Worm (Caenorhabditis elegans): Measurements from ENCODE around the gene C50F4.12.

C50F4.12 gene

DNA sequence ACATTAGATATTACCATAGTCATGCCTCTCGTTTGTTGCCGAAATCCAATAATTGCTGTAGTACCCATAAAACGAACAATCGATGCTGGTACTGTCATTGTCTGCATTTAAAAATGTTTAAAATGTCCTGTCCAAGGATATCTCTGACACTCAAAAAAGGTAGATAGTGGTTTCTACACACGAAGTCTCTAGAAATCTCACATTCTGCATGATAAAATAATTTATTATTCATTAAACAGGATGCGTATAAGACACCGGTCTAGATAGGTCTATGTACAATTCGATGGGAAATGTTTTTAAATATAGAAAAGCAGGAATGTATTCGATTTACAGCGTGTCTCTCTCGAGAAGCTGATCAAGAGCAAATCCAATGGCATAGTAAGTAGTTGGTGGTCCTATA, at the start of gene C50F4.12:
Gene C50F4.12, minus strand, starts transcription at position 101 of the 400 bp plus-strand sequence.
- TF ChIP-seq C34B4.2 (tag; optimal IDR thresholded peaks at IDR 0.05), result no peak
- no peak for TF ChIP-seq sptf-1 (tag; optimal IDR thresholded peaks at IDR 0.05)
- TF ChIP-seq fkh-8 (tag; optimal IDR thresholded peaks at IDR 0.05), result no peak
- no peak for TF ChIP-seq hlh-17 (GFP tag; optimal IDR thresholded peaks at IDR 0.05; ENCODE audit: borderline replicate concordance)
- TF ChIP-seq zag-1 (tag; optimal IDR thresholded peaks at IDR 0.05), result no peak
- TF ChIP-seq pax-3 (tag; optimal IDR thresholded peaks at IDR 0.05), result no peak
- no peak for TF ChIP-seq unc-62 (GFP tag; optimal IDR thresholded peaks at IDR 0.05)
- no peak for TF ChIP-seq nhr-19 (GFP tag; conservative IDR thresholded peaks at IDR 0.05)
- no peak for TF ChIP-seq fkh-4 (tag; optimal IDR thresholded peaks at IDR 0.05; ENCODE audit: borderline replicate concordance)
- no peak for TF ChIP-seq skn-1 (tag; optimal IDR thresholded peaks at IDR 0.05)
- TF ChIP-seq jun-1 (tag; optimal IDR thresholded peaks at IDR 0.05), result no peak

DNA sequence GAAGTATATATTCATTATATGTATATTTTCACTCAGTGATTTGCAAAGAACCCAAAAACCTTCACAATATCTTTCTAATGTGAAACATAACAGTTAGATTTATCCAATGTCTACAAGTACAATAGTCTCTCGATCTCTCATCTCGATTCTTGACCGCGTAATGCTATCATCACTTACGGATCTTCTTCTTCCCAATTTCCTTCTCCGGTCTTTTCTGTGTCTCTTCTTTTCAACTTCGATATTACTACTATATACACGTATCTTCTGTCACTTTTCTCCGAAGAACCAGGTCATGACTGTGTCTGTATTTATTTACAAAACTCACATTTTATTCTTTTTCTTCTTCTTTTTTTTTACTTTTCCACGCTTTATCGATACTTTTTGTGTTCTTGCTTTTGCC, 49.0 kb upstream of the C50F4.12 start:
- peak; percentile 16 for TF ChIP-seq mep-1 (tag; optimal IDR thresholded peaks at IDR 0.05)
- no peak for TF ChIP-seq ceh-8 (GFP tag; optimal IDR thresholded peaks at IDR 0.05)
- no peak for TF ChIP-seq snpc-4 (tag; optimal IDR thresholded peaks at IDR 0.05)
- TF ChIP-seq lin-14 (GFP tag; optimal IDR thresholded peaks at IDR 0.05), result peak; percentile 57
- peak in 2 of 6 experiments; percentile 40 to 41 for TF ChIP-seq elt-3 (tag; optimal IDR thresholded peaks at IDR 0.05)
- peak; percentile 34 for TF ChIP-seq snu-23 (GFP tag; optimal IDR thresholded peaks at IDR 0.05)
- TF ChIP-seq nhr-71 (tag; optimal IDR thresholded peaks at IDR 0.05), result peak; percentile 5
- TF ChIP-seq sptf-1 (tag; optimal IDR thresholded peaks at IDR 0.05), result no peak
- TF ChIP-seq blmp-1 (tag; optimal IDR thresholded peaks at IDR 0.05), result peak; percentile 68
- no peak for TF ChIP-seq nhr-84 (tag; optimal IDR thresholded peaks at IDR 0.05)
- peak; percentile 68 for TF ChIP-seq nhr-85 (tag)
- TF ChIP-seq nhr-20 (tag; optimal IDR thresholded peaks at IDR 0.05), result peak; percentile 22
- TF ChIP-seq nhr-237 (tag; optimal IDR thresholded peaks at IDR 0.05), result no peak

DNA sequence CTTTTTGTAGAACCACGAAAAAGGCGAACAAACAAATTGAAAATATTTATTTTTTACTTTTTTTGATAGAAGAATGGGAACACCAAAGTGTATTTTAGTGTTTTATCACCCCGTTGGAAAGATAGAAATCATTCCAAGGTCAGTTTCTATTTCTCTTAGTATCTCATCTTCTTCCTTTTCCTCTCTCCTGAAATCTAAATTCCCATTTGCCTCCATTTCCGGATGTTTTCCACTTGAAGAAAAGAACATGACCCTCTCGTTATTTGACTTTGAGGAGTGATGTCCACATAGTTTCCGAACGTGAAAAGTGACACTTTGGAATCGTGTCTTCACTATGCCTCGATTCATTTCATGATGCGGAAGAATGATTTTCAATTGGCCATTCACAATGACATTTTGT, 48.1 kb upstream of the C50F4.12 start:
- TF ChIP-seq hlh-4 (tag; optimal IDR thresholded peaks at IDR 0.05) (no peak), grh-1 (GFP tag; IDR thresholded peaks at IDR 0.05) (no peak), unc-62 (GFP tag; optimal IDR thresholded peaks at IDR 0.05) (no peak), dpl-1 (GFP tag; optimal IDR thresholded peaks at IDR 0.05) (no peak), lir-3 (tag; optimal IDR thresholded peaks at IDR 0.05; ENCODE audit: poor library complexity) (no peak), mef-2 (tag; optimal IDR thresholded peaks at IDR 0.05) (no peak), lin-14 (GFP tag; optimal IDR thresholded peaks at IDR 0.05) (peak; percentile 19), xbp-1 (tag; optimal IDR thresholded peaks at IDR 0.05) (no peak), unc-98 (GFP tag; IDR thresholded peaks at IDR 0.05) (no peak), efl-1 (optimal IDR thresholded peaks at IDR 0.05) (no peak), efl-1 (GFP tag; optimal IDR thresholded peaks at IDR 0.05 in 1 of 2) (peak in 1 of 2 experiments; percentile 21), mdl-1 (tag; optimal IDR thresholded peaks at IDR 0.05) (no peak), nhr-11 (tag; optimal IDR thresholded peaks at IDR 0.05) (no peak), rnt-1 (tag; optimal IDR thresholded peaks at IDR 0.05) (no peak), pax-3 (tag; optimal IDR thresholded peaks at IDR 0.05) (no peak), pag-3 (tag; optimal IDR thresholded peaks at IDR 0.05; ENCODE audit: borderline replicate concordance, insufficient read depth) (no peak), nhr-85 (tag) (peak; percentile 12), lin-35 (GFP tag; optimal IDR thresholded peaks at IDR 0.05) (no peak), unc-130 (tag; optimal IDR thresholded peaks at IDR 0.05) (no peak), elt-3 (tag; optimal IDR thresholded peaks at IDR 0.05) (peak in 1 of 6 experiments; percentile 26), nhr-90 (tag; optimal IDR thresholded peaks at IDR 0.05; ENCODE audit: poor library complexity) (no peak), aly-2 (tag; optimal IDR thresholded peaks at IDR 0.05) (no peak), irx-1 (tag; optimal IDR thresholded peaks at IDR 0.05) (no peak), skn-1 (tag; optimal IDR thresholded peaks at IDR 0.05) (no peak), Y116A8C.19 (tag; optimal IDR thresholded peaks at IDR 0.05; ENCODE audit: borderline replicate concordance) (no peak), nhr-20 (tag; optimal IDR thresholded peaks at IDR 0.05) (no peak), ets-5 (GFP tag; IDR thresholded peaks at IDR 0.05) (no peak), nhr-47 (tag; optimal IDR thresholded peaks at IDR 0.05) (no peak), lin-39 (tag; optimal IDR thresholded peaks at IDR 0.05) (no peak), sptf-1 (tag; optimal IDR thresholded peaks at IDR 0.05) (no peak), nhr-19 (GFP tag; conservative IDR thresholded peaks at IDR 0.05) (no peak), dsc-1 (tag; optimal IDR thresholded peaks at IDR 0.05) (no peak), blmp-1 (tag; optimal IDR thresholded peaks at IDR 0.05) (peak; percentile 77), vab-15 (tag; optimal IDR thresholded peaks at IDR 0.05) (no peak), unc-86 (tag; optimal IDR thresholded peaks at IDR 0.05) (no peak), ama-1 (optimal IDR thresholded peaks at IDR 0.05) (no peak), mep-1 (tag; optimal IDR thresholded peaks at IDR 0.05) (no peak)
